Worm (Caenorhabditis elegans) whole organism, L4 larva: ENCODE data around the gene fbxb-47.

Experiments
- F37D6.2 ChIP-seq: sonication (generic microtip); optimal IDR thresholded peaks from 2 replicates; lab custom pipeline; 2016; ENCODE audit warnings: mild to moderate bottlenecking, missing genetic modification characterization, missing compliant biosample characterization
- T26A8.4 ChIP-seq: fragments of 200-800 bp; sonication (Bioruptor generic); IDR thresholded peaks from 2 replicates; pipeline ENCODE4 v1.3.6; 2022; ENCODE audit warnings: missing genetic modification characterization, missing compliant biosample characterization
- Y48G9A.11 ChIP-seq: fragments of 200-800 bp; sonication (Bioruptor generic); IDR thresholded peaks from 2 replicates; pipeline ENCODE4 v1.3.6; 2022; ENCODE audit warnings: missing genetic modification reagents, missing genetic modification characterization, missing compliant biosample characterization
- aha-1 ChIP-seq: fragments of 150-350 bp; peaks from one replicate; lab custom pipeline; 2014; ENCODE audit warnings: missing biosample characterization, missing genetic modification characterization
- ama-1 ChIP-seq: fragments of 150-350 bp; optimal IDR thresholded peaks from 2 replicates; lab custom pipeline; 2014; ENCODE audit warnings: inconsistent platforms, mixed read lengths
- arid-1 ChIP-seq: fragments of 200-800 bp; sonication (Bioruptor generic); conservative IDR thresholded peaks from 2 replicates; pipeline ENCODE4 v1.3.6; 2022; ENCODE audit warnings: missing genetic modification reagents, missing genetic modification characterization, missing compliant biosample characterization
- attf-4 ChIP-seq: sonication (generic microtip); optimal IDR thresholded peaks from 3 replicates; lab custom pipeline; 2017; ENCODE audit warnings: missing biosample characterization, missing genetic modification characterization
- ceh-32 ChIP-seq: sonication (generic microtip); optimal IDR thresholded peaks from 2 replicates; lab custom pipeline; 2016; ENCODE audit warnings: mild to moderate bottlenecking, missing genetic modification characterization, missing compliant biosample characterization; ENCODE audit not compliant: poor library complexity
- cey-2 ChIP-seq: sonication (generic microtip); optimal IDR thresholded peaks from 3 replicates; lab custom pipeline; 2017; ENCODE audit warnings: missing genetic modification characterization, mild to moderate bottlenecking, missing compliant biosample characterization, antibody characterized with exemption, borderline replicate concordance; ENCODE audit not compliant: insufficient read depth
- daf-8 ChIP-seq: fragments of 200-800 bp; sonication (Bioruptor generic); IDR thresholded peaks from 2 replicates; pipeline ENCODE4 v1.3.6; 2022; ENCODE audit warnings: missing genetic modification characterization, missing compliant biosample characterization
- dmd-6 ChIP-seq: fragments of 200-800 bp; sonication (Bioruptor generic); IDR thresholded peaks from 2 replicates; pipeline ENCODE4 v1.3.6; 2022; ENCODE audit warnings: missing genetic modification reagents, missing genetic modification characterization, missing compliant biosample characterization
- dmd-8 ChIP-seq: fragments of 200-800 bp; sonication (Bioruptor generic); IDR thresholded peaks from 2 replicates; pipeline ENCODE4 v1.3.6; 2022; ENCODE audit warnings: missing genetic modification characterization, missing compliant biosample characterization
- dpl-1 ChIP-seq: fragments of 150-350 bp; optimal IDR thresholded peaks from 2 replicates; lab custom pipeline; 2014; ENCODE audit warnings: missing biosample characterization, missing genetic modification reagents, missing genetic modification characterization
- egl-27 ChIP-seq: sonication (generic microtip); optimal IDR thresholded peaks from 3 replicates; lab custom pipeline; 2017; ENCODE audit warnings: missing biosample characterization, missing genetic modification reagents, missing genetic modification characterization
- hif-1 ChIP-seq, 2 experiments: sonication (generic microtip); optimal IDR thresholded peaks; 2 replicates each; lab custom pipeline; 2016 to 2017; ENCODE audit warnings: missing compliant biosample characterization in 2 of 2, missing genetic modification characterization in 2 of 2, missing genetic modification reagents in 2 of 2, missing genotype in 2 of 2, mild to moderate bottlenecking in 1 of 2
- hlh-11 ChIP-seq: fragments of 200-800 bp; sonication (Bioruptor generic); optimal IDR thresholded peaks from 2 replicates; lab custom pipeline; 2018; ENCODE audit warnings: mild to moderate bottlenecking, missing genetic modification characterization, missing compliant biosample characterization
- jun-1 ChIP-seq: fragments of 150-350 bp; optimal IDR thresholded peaks from 2 replicates; lab custom pipeline; 2014; ENCODE audit warnings: missing biosample characterization, missing genetic modification reagents, missing genetic modification characterization
- lim-7 ChIP-seq: fragments of 200-800 bp; sonication (Bioruptor generic); IDR thresholded peaks from 2 replicates; pipeline ENCODE4 v1.3.6; 2022; ENCODE audit warnings: missing genetic modification characterization, missing compliant biosample characterization
- lin-29 ChIP-seq: fragments of 200-800 bp; sonication (Bioruptor generic); IDR thresholded peaks from 2 replicates; pipeline ENCODE4 v1.3.6; 2022; ENCODE audit warnings: missing genetic modification reagents, missing genetic modification characterization, missing compliant biosample characterization
- lin-38 ChIP-seq: fragments of 200-800 bp; sonication (Bioruptor generic); IDR thresholded peaks from 2 replicates; pipeline ENCODE4 v1.3.6; 2022; ENCODE audit warnings: missing genetic modification reagents, missing genetic modification characterization, missing compliant biosample characterization
- lsy-2 ChIP-seq, 2 experiments: fragments of 150-350 bp in 1 of 2; sonication (generic microtip) in 1 of 2; optimal IDR thresholded peaks; 2 replicates each; lab custom pipeline; 2014 to 2017; ENCODE audit warnings: missing biosample characterization in 2 of 2, missing genetic modification characterization in 2 of 2
- madf-5 ChIP-seq, 2 experiments: fragments of 200-800 bp; sonication (Bioruptor generic); IDR thresholded peaks; 2 replicates each; pipeline ENCODE4 v1.3.6; 2022; ENCODE audit warnings: missing compliant biosample characterization in 2 of 2, missing genetic modification characterization in 2 of 2
- madf-9 ChIP-seq: fragments of 200-800 bp; sonication (Bioruptor generic); conservative IDR thresholded peaks from 2 replicates; pipeline ENCODE4 v1.3.6; 2022; ENCODE audit warnings: missing genetic modification reagents, missing genetic modification characterization, missing compliant biosample characterization
- mdl-1 ChIP-seq, 2 experiments: fragments of 150-350 bp in 1 of 2; sonication (generic microtip) in 1 of 2; optimal IDR thresholded peaks; 2 replicates each; lab custom pipeline; 2014 to 2017; ENCODE audit warnings: missing biosample characterization in 2 of 2, missing genetic modification characterization in 2 of 2
- mes-2 ChIP-seq: sonication (generic microtip); optimal IDR thresholded peaks from 2 replicates; lab custom pipeline; 2016; ENCODE audit warnings: missing genotype, mild to moderate bottlenecking, missing genetic modification characterization, missing compliant biosample characterization; ENCODE audit not compliant: poor library complexity, severe bottlenecking
- nhr-10 ChIP-seq: fragments of 150-350 bp; optimal IDR thresholded peaks from 2 replicates; lab custom pipeline; 2014; ENCODE audit warnings: missing biosample characterization, missing genetic modification characterization
- nhr-102 ChIP-seq: sonication (generic microtip); optimal IDR thresholded peaks from 2 replicates; lab custom pipeline; 2016; ENCODE audit warnings: mild to moderate bottlenecking, missing genetic modification characterization, moderate library complexity, missing compliant biosample characterization
- nhr-25 ChIP-seq: sonication (generic microtip); optimal IDR thresholded peaks from 2 replicates; lab custom pipeline; 2017; ENCODE audit warnings: missing genetic modification characterization, mild to moderate bottlenecking, missing compliant biosample characterization, antibody characterized with exemption, moderate library complexity, borderline replicate concordance; ENCODE audit not compliant: insufficient read depth
- nhr-48 ChIP-seq: sonication (generic microtip); optimal IDR thresholded peaks from 2 replicates; lab custom pipeline; 2016; ENCODE audit warnings: mild to moderate bottlenecking, missing genetic modification characterization, missing compliant biosample characterization
- nhr-6 ChIP-seq: fragments of 150-350 bp; optimal IDR thresholded peaks from 2 replicates; lab custom pipeline; 2014; ENCODE audit warnings: missing biosample characterization, missing genetic modification characterization
- php-3 ChIP-seq: fragments of 200-800 bp; sonication (Bioruptor generic); IDR thresholded peaks from 2 replicates; pipeline ENCODE4 v1.3.6; 2022; ENCODE audit warnings: missing genetic modification reagents, missing genetic modification characterization, missing compliant biosample characterization
- sdz-12 ChIP-seq: fragments of 200-800 bp; sonication (Bioruptor generic); optimal IDR thresholded peaks from 2 replicates; lab custom pipeline; 2018; ENCODE audit warnings: mild to moderate bottlenecking, missing genetic modification characterization, missing compliant biosample characterization
- snpc-4 ChIP-seq: fragments of 150-350 bp; optimal IDR thresholded peaks from 2 replicates; lab custom pipeline; 2014; ENCODE audit warnings: missing biosample characterization, missing genetic modification characterization
- spr-3 ChIP-seq: fragments of 200-800 bp; sonication (Bioruptor generic); optimal IDR thresholded peaks from 2 replicates; lab custom pipeline; 2018; ENCODE audit warnings: mild to moderate bottlenecking, missing genetic modification characterization, missing compliant biosample characterization
- unc-130 ChIP-seq: sonication (generic microtip); optimal IDR thresholded peaks from 2 replicates; lab custom pipeline; 2016; ENCODE audit warnings: missing genetic modification reagents, missing genetic modification characterization, missing compliant biosample characterization
- unc-39 ChIP-seq: sonication (generic microtip); optimal IDR thresholded peaks from 2 replicates; lab custom pipeline; 2017; ENCODE audit warnings: missing biosample characterization, missing genetic modification characterization
- unc-62 ChIP-seq, 3 experiments: fragments of 150-350 bp in 1 of 3; sonication (generic microtip); optimal IDR thresholded peaks in 2 of 3; peaks in 1 of 3; 1 replicate in 1 of 3; 2 replicates in 2 of 3; lab custom pipeline; 2014 to 2017; ENCODE audit warnings: missing biosample characterization in 3 of 3, missing genetic modification characterization in 3 of 3, missing genetic modification reagents in 3 of 3, missing genotype in 1 of 3
- zag-1 ChIP-seq: fragments of 150-350 bp; optimal IDR thresholded peaks from 2 replicates; lab custom pipeline; 2014; ENCODE audit warnings: missing biosample characterization, missing genetic modification characterization
- zip-11 ChIP-seq: fragments of 200-800 bp; sonication (Bioruptor generic); IDR thresholded peaks from 2 replicates; pipeline ENCODE4 v1.3.6; 2022; ENCODE audit warnings: missing genetic modification characterization, missing compliant biosample characterization
- ztf-11 ChIP-seq: fragments of 150-350 bp; optimal IDR thresholded peaks from 2 replicates; lab custom pipeline; 2014; ENCODE audit warnings: missing biosample characterization, missing genetic modification characterization

Gene fbxb-47

DNA sequence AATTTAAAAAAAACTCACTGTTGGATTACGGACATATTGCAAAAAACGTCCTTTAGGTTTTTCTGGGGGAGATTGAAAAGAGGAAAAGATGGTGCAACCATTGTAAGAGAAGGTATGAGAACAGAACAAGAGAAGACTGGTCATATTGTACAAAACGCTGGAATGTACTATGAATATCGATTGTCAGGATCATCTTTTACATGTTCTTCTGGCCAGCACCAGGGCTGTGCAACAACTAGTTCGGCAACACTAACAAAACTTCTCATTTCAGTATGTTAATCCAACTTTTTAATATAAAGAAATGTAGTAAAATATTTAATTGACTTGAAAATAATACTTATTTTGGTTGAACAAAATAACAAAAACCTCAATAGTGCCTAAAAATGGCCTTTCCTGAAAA, at the start of gene fbxb-47:
Gene fbxb-47, minus strand, starts transcription at position 101 of the 400 bp plus-strand sequence.
- TF ChIP-seq arid-1 (GFP tag; lab: Robert Waterston, UW) (no peak), dmd-6 (GFP tag; lab: Robert Waterston, UW) (no peak), sdz-12 (GFP tag; lab: Kevin White, UChicago) (no peak), snpc-4 (no peak), dpl-1 (GFP tag; lab: Kevin White, UChicago) (no peak), ama-1 (lab: Kevin White, UChicago) (no peak), F37D6.2 (tag; lab: Kevin White, UChicago) (no peak), unc-39 (tag; lab: Kevin White, UChicago) (no peak), nhr-10 (no peak), ceh-32 (tag; lab: Kevin White, UChicago) (no peak), zag-1 (no peak), lim-7 (GFP tag; lab: Robert Waterston, UW) (no peak), hif-1 (tag; optimal IDR thresholded peaks at IDR 0.05; lab: Kevin White, UChicago) (no peak), cey-2 (tag; lab: Kevin White, UChicago) (no peak), nhr-6 (tag; lab: Kevin White, UChicago) (no peak), hlh-11 (tag; lab: Kevin White, UChicago) (no peak), dmd-8 (no peak)

ce11 chrII:1752990-1753389, 49.7 kb upstream of the fbxb-47 start, which contains the start of gene F36H5.9:
Gene F36H5.9, minus strand, starts transcription at chrII:1753090.
- no peak for TF ChIP-seq aha-1
- no peak for TF ChIP-seq lin-29 (GFP tag; lab: Robert Waterston, UW)
- TF ChIP-seq lin-38 = no peak
- no peak for TF ChIP-seq php-3 (GFP tag; lab: Robert Waterston, UW)
- no peak for TF ChIP-seq T26A8.4 (GFP tag; lab: Robert Waterston, UW)
- no peak for TF ChIP-seq nhr-102 (tag; lab: Kevin White, UChicago)
- TF ChIP-seq unc-62 (GFP tag; optimal IDR thresholded peaks at IDR 0.05 in 1 of 2; lab: Kevin White, UChicago) = no peak
- no peak for TF ChIP-seq unc-62 (tag; optimal IDR thresholded peaks at IDR 0.05; lab: Kevin White, UChicago)
- TF ChIP-seq, all 104 proteins: peak for 0

- no peak for TF ChIP-seq attf-4 (tag; lab: Kevin White, UChicago)
- no peak for TF ChIP-seq madf-9
- TF ChIP-seq aha-1 = peak; percentile 9
- no peak for TF ChIP-seq nhr-25 (tag; lab: Kevin White, UChicago)
- no peak for TF ChIP-seq ztf-11
- no peak for TF ChIP-seq mdl-1 (tag; optimal IDR thresholded peaks at IDR 0.05; lab: Kevin White, UChicago)
- TF ChIP-seq nhr-48 = no peak
These were observed 47.1 kb upstream of the fbxb-47 start, which contains the start of the genes F36H5.13 and F36H5.8 for ce11 chrII:1750413-1750812. Gene F36H5.13, minus strand, starts transcription at chrII:1750513. Gene F36H5.8, minus strand, starts transcription at chrII:1750686.

ce11 chrII:1744183-1744582, 40.9 kb upstream of the fbxb-47 start, which contains the start of gene clec-19:
Gene clec-19, plus strand, starts transcription at chrII:1744483.
- no peak for TF ChIP-seq unc-62 (GFP tag; optimal IDR thresholded peaks at IDR 0.05 in 1 of 2; lab: Kevin White, UChicago)
- TF ChIP-seq unc-62 (tag; optimal IDR thresholded peaks at IDR 0.05; lab: Kevin White, UChicago) = no peak
- no peak for TF ChIP-seq mes-2 (tag; lab: Kevin White, UChicago)
- TF ChIP-seq lsy-2 (tag; optimal IDR thresholded peaks at IDR 0.05; lab: Kevin White, UChicago) = no peak
- TF ChIP-seq jun-1 (tag; lab: Kevin White, UChicago) = no peak
- TF ChIP-seq dpl-1 (GFP tag; lab: Kevin White, UChicago) = no peak
- TF ChIP-seq unc-130 = no peak
- TF ChIP-seq ceh-32 (tag; lab: Kevin White, UChicago) = no peak
- TF ChIP-seq madf-5 (GFP tag; IDR thresholded peaks at IDR 0.05; lab: Robert Waterston, UW) = no peak
- TF ChIP-seq spr-3 (GFP tag; lab: Kevin White, UChicago) = no peak
- no peak for TF ChIP-seq daf-8 (GFP tag; lab: Robert Waterston, UW)
- no peak for TF ChIP-seq unc-39 (tag; lab: Kevin White, UChicago)
- no peak for TF ChIP-seq php-3 (GFP tag; lab: Robert Waterston, UW)
- no peak for TF ChIP-seq egl-27
- TF ChIP-seq Y48G9A.11 (GFP tag; lab: Robert Waterston, UW) = no peak
- no peak for TF ChIP-seq zip-11 (GFP tag; lab: Robert Waterston, UW)
